Worm (Caenorhabditis elegans): ENCODE results near the gene daf-28.

Gene daf-28

ce11 chrV:19790248-19790647 is 24.7 kb upstream of the daf-28 start:
- TF ChIP-seq egrh-3 (GFP tag; IDR thresholded peaks at IDR 0.05) (peak; percentile 30; the same call in 1 of the 2 replicates), ztf-25 (GFP tag; IDR thresholded peaks at IDR 0.05) (no peak), zfh-2 (GFP tag; conservative IDR thresholded peaks at IDR 0.05) (peak; percentile 82)

ce11 chrV:19794931-19795330 is 20.0 kb upstream of the daf-28 start, which contains the start of gene M162.7:
M162.7 (minus strand) TSS chrV:19795031.
- TF ChIP-seq zfh-2 (GFP tag; conservative IDR thresholded peaks at IDR 0.05) (no peak), B0019.2 (GFP tag; conservative IDR thresholded peaks at IDR 0.05) (no peak), B0035.1 (tag; optimal IDR thresholded peaks at IDR 0.05) (no peak), C06A6.2 (GFP tag; conservative IDR thresholded peaks at IDR 0.05) (no peak)

ce11 chrV:19801033-19801432 is 13.9 kb upstream of the daf-28 start, which contains the start of gene Y116F11B.2:
Y116F11B.2 (minus strand) TSS chrV:19801133.
- no peak for TF ChIP-seq B0336.3 (GFP tag; IDR thresholded peaks at IDR 0.05)
- no peak for TF ChIP-seq T07F8.4 (tag; optimal IDR thresholded peaks at IDR 0.05)
- TF ChIP-seq dpl-1 (GFP tag; optimal IDR thresholded peaks at IDR 0.05) = no peak
- TF ChIP-seq nhr-80 (tag; optimal IDR thresholded peaks at IDR 0.05) = no peak
- no peak for TF ChIP-seq egrh-3 (GFP tag; IDR thresholded peaks at IDR 0.05)
- no peak for TF ChIP-seq F52B5.7 (tag; optimal IDR thresholded peaks at IDR 0.05)
- TF ChIP-seq bed-2 (GFP tag; IDR thresholded peaks at IDR 0.05) = no peak
- TF ChIP-seq ztf-6 (GFP tag; IDR thresholded peaks at IDR 0.05) = no peak
- no peak for TF ChIP-seq F33H1.4 (GFP tag; IDR thresholded peaks at IDR 0.05)
- no peak for TF ChIP-seq nhr-179 (tag; optimal IDR thresholded peaks at IDR 0.05)
- no peak for TF ChIP-seq snpc-4 (GFP tag; optimal IDR thresholded peaks at IDR 0.05)
- TF ChIP-seq snpc-4 (tag; optimal IDR thresholded peaks at IDR 0.05) = no peak
- TF ChIP-seq fkh-3 (tag; optimal IDR thresholded peaks at IDR 0.05) = no peak
- TF ChIP-seq sdz-38 (tag; optimal IDR thresholded peaks at IDR 0.05) = no peak
- TF ChIP-seq mcd-1 (GFP tag; IDR thresholded peaks at IDR 0.05) = no peak
- no peak for TF ChIP-seq ceh-58 (GFP tag; IDR thresholded peaks at IDR 0.05)
- no peak for TF ChIP-seq lin-40 (tag; optimal IDR thresholded peaks at IDR 0.05)
- no peak for TF ChIP-seq Y79H2A.3 (GFP tag; conservative IDR thresholded peaks at IDR 0.05)

- TF ChIP-seq lin-35 (GFP tag; optimal IDR thresholded peaks at IDR 0.05) (no peak), Y95B8A.8 (GFP tag; IDR thresholded peaks at IDR 0.05) (no peak), zim-3 (tag; optimal IDR thresholded peaks at IDR 0.05) (no peak), K11D2.4 (GFP tag; IDR thresholded peaks at IDR 0.05) (no peak), madf-3 (GFP tag; IDR thresholded peaks at IDR 0.05) (no peak), lsy-27 (tag; optimal IDR thresholded peaks at IDR 0.05; ENCODE audit: borderline replicate concordance, insufficient read depth) (no peak), hlh-12 (tag; optimal IDR thresholded peaks at IDR 0.05) (no peak)
Measured at ce11 chrV:19802797-19803196, 12.1 kb upstream of the daf-28 start.

ce11 chrV:19805548-19805947 is 9.4 kb upstream of the daf-28 start:
- TF ChIP-seq ztf-3 (GFP tag; optimal IDR thresholded peaks at IDR 0.05) (no peak), lsl-1 (GFP tag; optimal IDR thresholded peaks at IDR 0.05) (no peak), snpc-4 (GFP tag; optimal IDR thresholded peaks at IDR 0.05) (no peak), snpc-4 (tag; optimal IDR thresholded peaks at IDR 0.05) (no peak), K11D2.4 (GFP tag; IDR thresholded peaks at IDR 0.05) (no peak), sea-2 (GFP tag; IDR thresholded peaks at IDR 0.05) (no peak), T07F8.4 (tag; optimal IDR thresholded peaks at IDR 0.05) (no peak)
